Fruit fly (Drosophila melanogaster): ENCODE results near the gene RpS29.

RpS29 gene

DNA sequence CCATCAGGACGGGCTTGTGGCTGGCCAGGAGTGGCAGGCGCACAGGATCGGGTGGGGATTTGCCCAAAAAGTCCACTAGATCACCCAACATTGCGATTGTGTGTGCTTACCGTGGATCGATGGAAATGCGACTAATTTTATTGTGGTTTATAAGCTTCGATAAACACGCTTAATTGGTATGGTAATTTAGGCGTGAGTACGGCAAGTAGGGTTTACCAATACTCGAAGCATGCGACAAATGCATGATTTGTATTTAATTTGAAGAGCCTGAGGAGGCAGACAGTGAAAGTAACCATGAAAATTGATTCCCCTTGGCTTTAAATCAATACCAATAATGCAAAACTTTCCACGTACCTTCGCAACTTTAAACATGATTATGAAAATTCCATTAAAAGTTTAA is 41.9 kb downstream of the RpS29 start, which contains the start of gene CG9458:
TSS of gene CG9458 (minus strand) at position 101 of the 400 bp plus-strand sequence.
- no peak for TF ChIP-seq CG8301 (tag; optimal IDR thresholded peaks at IDR 0.05)
- no peak for TF ChIP-seq D1 (tag; optimal IDR thresholded peaks at IDR 0.05)
- no peak for TF ChIP-seq Pif1B (GFP tag; optimal IDR thresholded peaks at IDR 0.05)

DNA sequence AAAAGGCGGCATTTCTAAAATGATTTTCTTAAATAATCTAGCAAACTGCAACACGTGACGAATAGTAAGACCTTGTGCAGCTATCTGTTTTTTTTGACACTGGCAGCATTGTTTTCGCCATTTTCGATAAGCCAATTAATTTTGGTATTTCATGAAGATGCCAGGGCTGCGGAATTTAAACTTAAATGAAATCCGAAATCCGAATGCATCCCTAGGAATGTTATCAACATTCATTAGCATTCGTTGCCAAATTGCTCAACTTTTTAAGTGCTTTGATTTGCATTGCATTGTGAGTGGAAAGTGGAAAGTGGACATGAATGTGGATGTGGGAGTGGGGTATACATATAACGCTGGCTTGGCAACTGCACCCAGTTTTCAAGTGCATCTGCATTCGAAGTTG is 43.2 kb downstream of the RpS29 start, which contains the start of gene CG42857:
TSS of gene CG42857 (minus strand) at position 101 of the 400 bp plus-strand sequence.
- no peak for TF ChIP-seq CG15710 (tag; optimal IDR thresholded peaks at IDR 0.05)
- TF ChIP-seq Pif1A (GFP tag; optimal IDR thresholded peaks at IDR 0.05): no peak
- TF ChIP-seq Pif1B (GFP tag; optimal IDR thresholded peaks at IDR 0.05): no peak
- TF ChIP-seq D1 (tag; optimal IDR thresholded peaks at IDR 0.05): no peak
- TF ChIP-seq CG8301 (tag; optimal IDR thresholded peaks at IDR 0.05): no peak
- TF ChIP-seq fd96Ca (GFP tag; IDR thresholded peaks at IDR 0.05): no peak
- TF ChIP-seq Ets98B (GFP tag; IDR thresholded peaks at IDR 0.05): no peak
- no peak for TF ChIP-seq EcR (GFP tag; optimal IDR thresholded peaks at IDR 0.05)
- no peak for TF ChIP-seq CG32121 (GFP tag; IDR thresholded peaks at IDR 0.05)
- no peak for TF ChIP-seq CG8159 (tag; optimal IDR thresholded peaks at IDR 0.05)
- TF ChIP-seq CG4496 (GFP tag; IDR thresholded peaks at IDR 0.05): no peak

DNA sequence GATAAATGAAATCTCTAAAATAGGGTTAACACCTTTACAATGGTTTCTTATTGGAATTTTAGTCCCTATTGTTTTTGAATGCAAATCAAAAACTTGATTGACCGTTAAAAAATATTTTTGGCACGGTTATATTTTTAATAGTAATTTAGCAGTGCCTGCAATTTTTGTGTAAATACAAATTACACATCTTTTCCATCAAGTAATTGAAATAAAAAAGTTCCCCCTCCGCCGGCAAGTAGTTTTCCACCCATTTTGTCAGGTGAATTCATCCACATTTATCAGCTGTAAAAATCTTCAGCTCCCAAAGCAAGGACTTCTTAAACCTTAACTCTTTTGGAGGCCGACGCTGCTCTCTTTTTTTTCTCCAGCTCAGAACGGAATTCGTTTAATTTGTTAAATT is 45.9 kb downstream of the RpS29 start, which contains the start of gene CG34302:
TSS of gene CG34302 (minus strand) at position 101 of the 400 bp plus-strand sequence.
- TF ChIP-seq CG32121 (GFP tag; IDR thresholded peaks at IDR 0.05) (no peak), gl (tag; optimal IDR thresholded peaks at IDR 0.05) (no peak), Snoo (tag; optimal IDR thresholded peaks at IDR 0.05) (no peak), CG14655 (GFP tag; optimal IDR thresholded peaks at IDR 0.05) (no peak), CG9948 (tag; optimal IDR thresholded peaks at IDR 0.05) (no peak), EcR (GFP tag; optimal IDR thresholded peaks at IDR 0.05) (no peak), CG13204 (GFP tag; optimal IDR thresholded peaks at IDR 0.05) (no peak), D1 (tag; optimal IDR thresholded peaks at IDR 0.05) (no peak), CG12605 (GFP tag; IDR thresholded peaks at IDR 0.05) (no peak), CG15710 (tag; optimal IDR thresholded peaks at IDR 0.05) (no peak), CG17806 (tag; optimal IDR thresholded peaks at IDR 0.05) (no peak), CG8301 (tag; optimal IDR thresholded peaks at IDR 0.05) (no peak), Ets98B (GFP tag; IDR thresholded peaks at IDR 0.05) (no peak), CG10348 (GFP tag; IDR thresholded peaks at IDR 0.05) (no peak), CG8159 (tag; optimal IDR thresholded peaks at IDR 0.05) (no peak)
